Worm (Caenorhabditis elegans) whole organism, late embryonic: ENCODE results near the gene rft-2.

Source experiments
- ceh-30 ChIP-seq: fragments of 150-350 bp; optimal IDR thresholded peaks from 2 replicates; lab custom pipeline; 2014; ENCODE audit warnings: missing biosample characterization, missing genetic modification characterization
- ceh-48 ChIP-seq: sonication (generic microtip); optimal IDR thresholded peaks from 2 replicates; lab custom pipeline; 2016; ENCODE audit warnings: missing genetic modification characterization, inconsistent platforms, missing compliant biosample characterization
- lim-6 ChIP-seq: sonication (generic microtip); optimal IDR thresholded peaks from 2 replicates; lab custom pipeline; 2016; ENCODE audit warnings: missing genetic modification characterization, missing compliant biosample characterization

- no peak for TF ChIP-seq lim-6 (tag; lab: Kevin White, UChicago)
- no peak for TF ChIP-seq ceh-48 (tag; lab: Kevin White, UChicago)
- TF ChIP-seq ceh-30 (tag; lab: Kevin White, UChicago) = no peak
These were observed 48.9 kb upstream of the rft-2 start for ce11 chrV:4499156-4499808.
